Worm (Caenorhabditis elegans): Measurements from ENCODE around the gene C18G1.1.

The C18G1.1 gene

ce11 chrV:4806859-4807258 lies 29.1 kb downstream of the C18G1.1 start:
- TF ChIP-seq nhr-67 (tag; optimal IDR thresholded peaks at IDR 0.05) = no peak
- TF ChIP-seq pha-4 (tag; optimal IDR thresholded peaks at IDR 0.05) = no peak

DNA sequence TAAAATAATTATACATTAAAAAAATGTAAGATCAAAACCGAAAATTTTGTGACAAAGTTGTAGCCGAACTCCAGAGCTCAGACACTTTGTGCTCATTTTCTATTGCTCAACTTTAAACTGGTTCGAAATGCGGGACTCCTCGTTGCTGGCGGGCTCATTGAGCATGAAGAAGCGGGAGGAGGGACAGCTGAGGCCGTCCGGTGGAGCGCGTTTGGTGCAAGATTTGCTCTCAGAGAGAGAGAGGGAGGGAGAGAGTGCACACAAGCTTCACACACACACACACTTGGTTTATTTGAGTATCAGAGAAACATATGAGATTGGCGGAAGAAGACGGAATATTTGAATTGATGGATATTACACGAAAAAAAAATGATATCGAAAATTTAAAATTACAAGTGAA lies 32.9 kb downstream of the C18G1.1 start:
- TF ChIP-seq lin-15B (tag; optimal IDR thresholded peaks at IDR 0.05) (peak; percentile 82), lin-39 (tag; optimal IDR thresholded peaks at IDR 0.05) (peak; percentile 56), pha-4 (tag; optimal IDR thresholded peaks at IDR 0.05) (peak; percentile 9), ama-1 (optimal IDR thresholded peaks at IDR 0.05) (no peak), ztf-11 (tag; optimal IDR thresholded peaks at IDR 0.05) (no peak), elt-2 (tag; optimal IDR thresholded peaks at IDR 0.05) (no peak), elt-1 (tag; optimal IDR thresholded peaks at IDR 0.05) (no peak), hmg-11 (tag; optimal IDR thresholded peaks at IDR 0.05) (peak; percentile 70), daf-12 (tag; optimal IDR thresholded peaks at IDR 0.05) (no peak), nfya-1 (tag; optimal IDR thresholded peaks at IDR 0.05; ENCODE audit: insufficient read depth) (peak; percentile 63), snpc-4 (tag; optimal IDR thresholded peaks at IDR 0.05) (peak; percentile 48), nhr-25 (tag; optimal IDR thresholded peaks at IDR 0.05) (no peak), unc-39 (tag; optimal IDR thresholded peaks at IDR 0.05) (no peak)

- TF ChIP-seq nhr-11 (tag; optimal IDR thresholded peaks at IDR 0.05) (no peak), nfya-1 (tag; optimal IDR thresholded peaks at IDR 0.05; ENCODE audit: insufficient read depth) (peak; percentile 65)
Measured at ce11 chrV:4813825-4814224, 36.1 kb downstream of the C18G1.1 start.

DNA sequence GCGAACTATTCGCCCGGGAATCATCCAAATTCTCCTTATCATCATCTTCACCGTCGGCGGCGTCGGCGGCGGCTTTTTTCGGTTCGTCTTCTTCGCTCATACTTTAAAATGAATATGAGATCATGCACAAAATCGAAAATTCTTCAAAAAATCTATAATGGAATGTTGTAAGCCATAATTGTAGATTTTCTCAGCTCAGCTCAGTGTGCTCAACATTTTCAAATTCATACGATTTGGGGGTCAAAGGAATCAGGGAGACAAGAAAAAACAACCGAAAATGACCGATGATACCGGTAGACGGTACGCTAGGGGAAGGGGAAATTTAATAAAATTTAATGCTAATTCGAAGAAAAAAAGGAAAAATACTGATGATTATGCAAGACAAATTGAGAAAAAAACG lies 40.8 kb downstream of the C18G1.1 start, which contains the start of gene ccep-97:
ccep-97 (minus strand) TSS at position 101 of the 400 bp plus-strand sequence.
- no peak for TF ChIP-seq nhr-23 (tag; optimal IDR thresholded peaks at IDR 0.05)
- no peak for TF ChIP-seq nhr-76 (tag; optimal IDR thresholded peaks at IDR 0.05)
- TF ChIP-seq lin-39 (tag; optimal IDR thresholded peaks at IDR 0.05) = no peak
- TF ChIP-seq eor-1 (tag; optimal IDR thresholded peaks at IDR 0.05) = no peak
- no peak for TF ChIP-seq mdl-1 (tag; optimal IDR thresholded peaks at IDR 0.05)
- TF ChIP-seq ceh-16 (tag; optimal IDR thresholded peaks at IDR 0.05) = no peak

- TF ChIP-seq pqm-1 (tag; optimal IDR thresholded peaks at IDR 0.05) (no peak), ama-1 (optimal IDR thresholded peaks at IDR 0.05) (peak; percentile 2), elt-1 (tag; optimal IDR thresholded peaks at IDR 0.05) (no peak), daf-12 (tag; optimal IDR thresholded peaks at IDR 0.05) (no peak), ztf-11 (tag; optimal IDR thresholded peaks at IDR 0.05) (no peak), fkh-2 (tag; optimal IDR thresholded peaks at IDR 0.05) (no peak), egl-5 (tag; optimal IDR thresholded peaks at IDR 0.05) (no peak), elt-2 (tag; optimal IDR thresholded peaks at IDR 0.05) (peak; percentile 27), nfya-1 (tag; optimal IDR thresholded peaks at IDR 0.05; ENCODE audit: insufficient read depth) (peak; percentile 16), mdl-1 (tag; optimal IDR thresholded peaks at IDR 0.05) (peak; percentile 0), fos-1 (tag; optimal IDR thresholded peaks at IDR 0.05) (no peak), lin-15B (tag; optimal IDR thresholded peaks at IDR 0.05) (no peak), ceh-16 (tag; optimal IDR thresholded peaks at IDR 0.05) (no peak), nhr-77 (tag; optimal IDR thresholded peaks at IDR 0.05) (no peak), nhr-43 (tag; optimal IDR thresholded peaks at IDR 0.05; ENCODE audit: poor library complexity, severe bottlenecking) (no peak), skn-1 (tag; optimal IDR thresholded peaks at IDR 0.05) (no peak), mml-1 (tag; optimal IDR thresholded peaks at IDR 0.05) (no peak), ZK546.5 (tag; optimal IDR thresholded peaks at IDR 0.05) (no peak), aly-2 (tag; optimal IDR thresholded peaks at IDR 0.05) (no peak), lsy-12 (tag; optimal IDR thresholded peaks at IDR 0.05) (no peak), jun-1 (tag; optimal IDR thresholded peaks at IDR 0.05) (no peak), nhr-11 (tag; optimal IDR thresholded peaks at IDR 0.05) (no peak)
Measured at ce11 chrV:4820601-4821000, 42.8 kb downstream of the C18G1.1 start.

ce11 chrV:4823323-4823682 lies 45.5 kb downstream of the C18G1.1 start, which contains the start of gene adss-1:
TSS of gene adss-1 (minus strand) at chrV:4823423.
- no peak for TF ChIP-seq ZK546.5 (tag; optimal IDR thresholded peaks at IDR 0.05)
- TF ChIP-seq nhr-23 (tag; optimal IDR thresholded peaks at IDR 0.05) = no peak
- no peak for TF ChIP-seq aly-2 (tag; optimal IDR thresholded peaks at IDR 0.05)
- TF ChIP-seq nhr-28 (tag; optimal IDR thresholded peaks at IDR 0.05) = no peak
- TF ChIP-seq pqm-1 (tag; optimal IDR thresholded peaks at IDR 0.05) = no peak
- TF ChIP-seq elt-3 (tag; optimal IDR thresholded peaks at IDR 0.05) = no peak
- no peak for TF ChIP-seq nhr-77 (tag; optimal IDR thresholded peaks at IDR 0.05)
- TF ChIP-seq egl-5 (tag; optimal IDR thresholded peaks at IDR 0.05) = no peak
- no peak for TF ChIP-seq skn-1 (tag; optimal IDR thresholded peaks at IDR 0.05)
- no peak for TF ChIP-seq ama-1 (optimal IDR thresholded peaks at IDR 0.05)
- no peak for TF ChIP-seq unc-39 (tag; optimal IDR thresholded peaks at IDR 0.05)
